Worm (Caenorhabditis elegans): ENCODE data around the gene Y32G9A.12.

ce11 chrV:1935494-1935893 is 15.5 kb upstream of the Y32G9A.12 start:
- TF ChIP-seq Y53F4B.3 (GFP tag; IDR thresholded peaks at IDR 0.05) (no peak), snpc-4 (GFP tag; optimal IDR thresholded peaks at IDR 0.05) (no peak), snpc-4 (tag; optimal IDR thresholded peaks at IDR 0.05) (no peak), ama-1 (optimal IDR thresholded peaks at IDR 0.05) (no peak), ama-1 (GFP tag; optimal IDR thresholded peaks at IDR 0.05) (no peak), lin-54 (GFP tag; optimal IDR thresholded peaks at IDR 0.05) (no peak), nfya-2 (GFP tag; IDR thresholded peaks at IDR 0.05) (no peak), sea-2 (GFP tag; IDR thresholded peaks at IDR 0.05) (no peak)

All from whole organism, young adult.